Worm (Caenorhabditis elegans): Measurements from ENCODE around the gene F54F2.14.

DNA sequence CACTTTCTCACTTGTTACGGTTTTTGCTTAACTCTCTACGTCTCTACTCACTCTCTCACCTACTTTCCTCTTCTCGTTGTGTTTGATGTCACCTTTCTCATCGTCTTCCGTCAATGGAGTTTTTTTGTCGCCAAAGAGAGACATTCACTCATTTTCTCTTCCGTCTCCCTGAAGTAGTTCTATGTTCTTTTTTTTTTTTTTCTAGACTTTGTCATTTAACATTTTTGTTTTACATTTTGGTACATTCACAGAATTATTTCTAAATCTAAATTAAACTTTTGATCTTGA, 9.4 kb downstream of the F54F2.14 start:
- TF ChIP-seq med-1 (GFP tag; optimal IDR thresholded peaks at IDR 0.05; ENCODE audit: insufficient read depth) (no peak), flt-1 (GFP tag; IDR thresholded peaks at IDR 0.05) (no peak), ztf-29 (GFP tag; IDR thresholded peaks at IDR 0.05) (no peak), klf-2 (GFP tag; conservative IDR thresholded peaks at IDR 0.05) (no peak)
